Worm (Caenorhabditis elegans) whole organism, early embryonic: ENCODE measurements around the gene K04G7.1.
A peak's percentile ranks its signal among the peaks of the same experiment; 100 is the strongest.

Experiments
- B0310.2 ChIP-seq: sonication (generic microtip); optimal IDR thresholded peaks from 2 replicates; lab custom pipeline; 2016; ENCODE audit warnings: mild to moderate bottlenecking, missing genetic modification characterization, missing compliant biosample characterization
- F13C5.2 ChIP-seq: sonication (generic microtip); optimal IDR thresholded peaks from 2 replicates; lab custom pipeline; 2017; ENCODE audit warnings: mild to moderate bottlenecking, missing genetic modification characterization, inconsistent platforms, missing compliant biosample characterization
- aly-1 ChIP-seq: sonication (generic microtip); optimal IDR thresholded peaks from 2 replicates; lab custom pipeline; 2016; ENCODE audit warnings: missing genetic modification characterization, missing compliant biosample characterization
- ama-1 ChIP-seq: fragments of 150-350 bp; optimal IDR thresholded peaks from 2 replicates; lab custom pipeline; 2014
- ceh-13 ChIP-seq: fragments of 200-800 bp; sonication (Bioruptor generic); optimal IDR thresholded peaks from 2 replicates; lab custom pipeline; 2018; ENCODE audit warnings: mild to moderate bottlenecking, missing genetic modification characterization, missing compliant biosample characterization
- ceh-36 ChIP-seq: sonication (generic microtip); optimal IDR thresholded peaks from 2 replicates; lab custom pipeline; 2016; ENCODE audit warnings: missing genetic modification characterization, inconsistent platforms, missing compliant biosample characterization
- ets-7 ChIP-seq: sonication (generic microtip); optimal IDR thresholded peaks from 2 replicates; lab custom pipeline; 2016; ENCODE audit warnings: missing genotype, missing genetic modification characterization, missing compliant biosample characterization
- flt-1 ChIP-seq: fragments of 200-800 bp; sonication (Bioruptor generic); IDR thresholded peaks from 2 replicates; pipeline ENCODE4 v1.3.6; 2022; ENCODE audit warnings: missing genetic modification characterization, missing compliant biosample characterization
- hmbx-1 ChIP-seq: sonication (generic microtip); optimal IDR thresholded peaks from 2 replicates; lab custom pipeline; 2016; ENCODE audit warnings: mild to moderate bottlenecking, missing genetic modification characterization, missing compliant biosample characterization
- hmg-4 ChIP-seq: fragments of 200-800 bp; sonication (Bioruptor generic); optimal IDR thresholded peaks from 2 replicates; lab custom pipeline; 2018; ENCODE audit warnings: mild to moderate bottlenecking, missing genetic modification characterization, missing compliant biosample characterization
- hnd-1 ChIP-seq: sonication (generic microtip); optimal IDR thresholded peaks from 2 replicates; lab custom pipeline; 2016; ENCODE audit warnings: missing genetic modification characterization, missing compliant biosample characterization
- pes-1 ChIP-seq: fragments of 200-800 bp; sonication (Bioruptor generic); IDR thresholded peaks from 2 replicates; pipeline ENCODE4 v1.3.6; 2022; ENCODE audit warnings: missing genetic modification reagents, missing genetic modification characterization, missing compliant biosample characterization
- scrt-1 ChIP-seq: fragments of 200-800 bp; sonication (Bioruptor generic); IDR thresholded peaks from 2 replicates; pipeline ENCODE4 v1.3.6; 2022; ENCODE audit warnings: missing genetic modification characterization, missing compliant biosample characterization
- sea-1 ChIP-seq: fragments of 200-800 bp; sonication (Bioruptor generic); conservative IDR thresholded peaks from 2 replicates; pipeline ENCODE4 v1.3.6; 2022; ENCODE audit warnings: missing genetic modification characterization, missing compliant biosample characterization
- tbx-11 ChIP-seq: fragments of 200-800 bp; sonication (Bioruptor generic); IDR thresholded peaks from 2 replicates; pipeline ENCODE4 v1.3.6; 2022; ENCODE audit warnings: missing genetic modification characterization, missing compliant biosample characterization
- tbx-37 ChIP-seq: fragments of 200-800 bp; sonication (Bioruptor generic); conservative IDR thresholded peaks from 2 replicates; pipeline ENCODE4 v1.3.6; 2022; ENCODE audit warnings: missing genetic modification reagents, missing genetic modification characterization, missing compliant biosample characterization
- tra-4 ChIP-seq: sonication (generic microtip); optimal IDR thresholded peaks from 2 replicates; lab custom pipeline; 2017; ENCODE audit warnings: missing genetic modification characterization, missing compliant biosample characterization

Gene K04G7.1

ce11 chrIII:7133559-7133958 lies 29.0 kb upstream of the K04G7.1 start, which contains the start of the genes pot-1 and ggtb-1:
Gene pot-1 (minus strand): TSS chrIII:7133678.
Gene ggtb-1 (plus strand): TSS chrIII:7133766.
- no peak for TF ChIP-seq flt-1 (GFP tag; lab: Robert Waterston, UW)
- TF ChIP-seq B0310.2 (tag; lab: Kevin White, UChicago) = no peak
- TF ChIP-seq ceh-13 (GFP tag; lab: Kevin White, UChicago) = no peak
- no peak for TF ChIP-seq F13C5.2
- no peak for TF ChIP-seq tra-4 (tag; lab: Kevin White, UChicago)
- TF ChIP-seq hmbx-1 (tag; lab: Kevin White, UChicago) = no peak
- TF ChIP-seq pes-1 (GFP tag; lab: Robert Waterston, UW) = no peak
- no peak for TF ChIP-seq ets-7 (tag; lab: Kevin White, UChicago)
- TF ChIP-seq hmg-4 (GFP tag; lab: Kevin White, UChicago) = no peak
- TF ChIP-seq ceh-36 = no peak
- no peak for TF ChIP-seq tbx-37 (GFP tag; lab: Robert Waterston, UW)
- no peak for TF ChIP-seq tbx-11 (GFP tag; lab: Robert Waterston, UW)
- no peak for TF ChIP-seq sea-1 (GFP tag; lab: Robert Waterston, UW)
- TF ChIP-seq scrt-1 (GFP tag; lab: Robert Waterston, UW) = no peak

ce11 chrIII:7136015-7136414 lies 26.5 kb upstream of the K04G7.1 start, which contains the start of gene B0280.17:
Gene B0280.17 (minus strand): TSS chrIII:7136115.
- TF ChIP-seq flt-1 (GFP tag; lab: Robert Waterston, UW) (no peak), ceh-36 (no peak), hmg-4 (GFP tag; lab: Kevin White, UChicago) (no peak), aly-1 (tag; lab: Kevin White, UChicago) (no peak), ceh-13 (GFP tag; lab: Kevin White, UChicago) (no peak), tra-4 (tag; lab: Kevin White, UChicago) (no peak), tbx-11 (GFP tag; lab: Robert Waterston, UW) (no peak), scrt-1 (GFP tag; lab: Robert Waterston, UW) (no peak), pes-1 (GFP tag; lab: Robert Waterston, UW) (no peak), F13C5.2 (no peak), sea-1 (GFP tag; lab: Robert Waterston, UW) (no peak), ama-1 (lab: Kevin White, UChicago) (no peak), hmbx-1 (tag; lab: Kevin White, UChicago) (no peak), B0310.2 (tag; lab: Kevin White, UChicago) (no peak), ets-7 (tag; lab: Kevin White, UChicago) (no peak), tbx-37 (GFP tag; lab: Robert Waterston, UW) (no peak), hnd-1 (no peak)

ce11 chrIII:7138178-7138577 lies 24.3 kb upstream of the K04G7.1 start, which contains the start of gene B0280.11:
Gene B0280.11 (minus strand): TSS chrIII:7138278.
- TF ChIP-seq hnd-1 = no peak
- TF ChIP-seq aly-1 (tag; lab: Kevin White, UChicago) = no peak
- no peak for TF ChIP-seq sea-1 (GFP tag; lab: Robert Waterston, UW)
- no peak for TF ChIP-seq ama-1 (lab: Kevin White, UChicago)
- TF ChIP-seq tbx-37 (GFP tag; lab: Robert Waterston, UW) = no peak
- TF ChIP-seq F13C5.2 = no peak
- TF ChIP-seq ceh-13 (GFP tag; lab: Kevin White, UChicago) = no peak
- no peak for TF ChIP-seq scrt-1 (GFP tag; lab: Robert Waterston, UW)
- no peak for TF ChIP-seq ceh-36
- no peak for TF ChIP-seq pes-1 (GFP tag; lab: Robert Waterston, UW)
- no peak for TF ChIP-seq flt-1 (GFP tag; lab: Robert Waterston, UW)
- no peak for TF ChIP-seq tra-4 (tag; lab: Kevin White, UChicago)

- TF ChIP-seq ama-1 (lab: Kevin White, UChicago) = peak; percentile 76
- no peak for TF ChIP-seq hnd-1
Observed at ce11 chrIII:7140228-7140710, 22.2 kb upstream of the K04G7.1 start.

- TF ChIP-seq aly-1 (tag; lab: Kevin White, UChicago) = no peak
- peak; percentile 8 for TF ChIP-seq hmg-4 (GFP tag; lab: Kevin White, UChicago)
- no peak for TF ChIP-seq hnd-1
- no peak for TF ChIP-seq ets-7 (tag; lab: Kevin White, UChicago)
- no peak for TF ChIP-seq ceh-13 (GFP tag; lab: Kevin White, UChicago)
- TF ChIP-seq ama-1 (lab: Kevin White, UChicago) = peak; percentile 94
- TF ChIP-seq scrt-1 (GFP tag; lab: Robert Waterston, UW) = no peak
- TF ChIP-seq flt-1 (GFP tag; lab: Robert Waterston, UW) = no peak
- TF ChIP-seq tbx-11 (GFP tag; lab: Robert Waterston, UW) = no peak
Observed at ce11 chrIII:7141285-7141715, 21.2 kb upstream of the K04G7.1 start.

ce11 chrIII:7142172-7142601 lies 20.3 kb upstream of the K04G7.1 start:
- peak; percentile 53; the same call in 1 of the 2 replicates for TF ChIP-seq pes-1 (GFP tag; lab: Robert Waterston, UW)
- peak; percentile 90 for TF ChIP-seq ama-1 (lab: Kevin White, UChicago)
- TF ChIP-seq hmbx-1 (tag; lab: Kevin White, UChicago) = no peak

- TF ChIP-seq hmg-4 (GFP tag; lab: Kevin White, UChicago) = no peak
- no peak for TF ChIP-seq hmbx-1 (tag; lab: Kevin White, UChicago)
- TF ChIP-seq scrt-1 (GFP tag; lab: Robert Waterston, UW) = no peak
- no peak for TF ChIP-seq pes-1 (GFP tag; lab: Robert Waterston, UW)
- TF ChIP-seq sea-1 (GFP tag; lab: Robert Waterston, UW) = no peak
- TF ChIP-seq ceh-36 = no peak
- TF ChIP-seq ets-7 (tag; lab: Kevin White, UChicago) = no peak
- no peak for TF ChIP-seq ceh-13 (GFP tag; lab: Kevin White, UChicago)
- TF ChIP-seq tbx-37 (GFP tag; lab: Robert Waterston, UW) = no peak
- no peak for TF ChIP-seq F13C5.2
- TF ChIP-seq ama-1 (lab: Kevin White, UChicago) = no peak
- no peak for TF ChIP-seq flt-1 (GFP tag; lab: Robert Waterston, UW)
- no peak for TF ChIP-seq aly-1 (tag; lab: Kevin White, UChicago)
- no peak for TF ChIP-seq tra-4 (tag; lab: Kevin White, UChicago)
- no peak for TF ChIP-seq B0310.2 (tag; lab: Kevin White, UChicago)
- no peak for TF ChIP-seq tbx-11 (GFP tag; lab: Robert Waterston, UW)
- no peak for TF ChIP-seq hnd-1
Observed at ce11 chrIII:7144749-7145148, 17.8 kb upstream of the K04G7.1 start, which contains the start of gene glr-2. Gene glr-2 (minus strand): TSS chrIII:7144959.
